Fruit fly (Drosophila melanogaster) whole organism, wandering third instar larva: ENCODE data around the gene mRpL23.
A peak's percentile ranks its signal among the peaks of the same experiment; 100 is the strongest.

Source experiments
- Abd-B ChIP-seq: fragments of >200 bp; optimal IDR thresholded peaks from 2 replicates; lab custom pipeline; 2017; ENCODE audit warnings: missing biosample characterization, missing genetic modification characterization
- CG32264 ChIP-seq: fragments of 200-800 bp; sonication (Bioruptor generic); optimal IDR thresholded peaks from 2 replicates; lab custom pipeline; 2016; ENCODE audit warnings: missing biosample characterization, missing genetic modification characterization
- CG9705 ChIP-seq: fragments of 200-800 bp; sonication (Bioruptor generic); optimal IDR thresholded peaks from 2 replicates; lab custom pipeline; 2018; ENCODE audit warnings: missing biosample characterization, mild to moderate bottlenecking, missing genetic modification characterization
- CrebA ChIP-seq: fragments of 200-800 bp; sonication (Bioruptor generic); optimal IDR thresholded peaks from 2 replicates; lab custom pipeline; 2016; ENCODE audit warnings: missing biosample characterization, mild to moderate bottlenecking, missing genetic modification characterization, borderline replicate concordance
- Dfd ChIP-seq: fragments of >200 bp; optimal IDR thresholded peaks from 2 replicates; lab custom pipeline; 2017; ENCODE audit warnings: missing biosample characterization, missing genetic modification characterization
- Dif ChIP-seq: fragments of 200-275, 200-300 bp; sonication (Bioruptor generic); optimal IDR thresholded peaks from 2 replicates; lab custom pipeline; 2018; ENCODE audit warnings: missing biosample characterization, missing genetic modification characterization; ENCODE audit not compliant: partially characterized antibody
- Hnf4 ChIP-seq: fragments of 200-800 bp; sonication (Bioruptor generic); optimal IDR thresholded peaks from 2 replicates; lab custom pipeline; 2016; ENCODE audit warnings: missing biosample characterization, mild to moderate bottlenecking, missing genetic modification characterization
- Jra ChIP-seq: sonication (Bioruptor generic); optimal IDR thresholded peaks from 2 replicates; lab custom pipeline; 2016; ENCODE audit warnings: missing biosample characterization, missing genetic modification characterization
- Mio ChIP-seq: sonication (Bioruptor generic); optimal IDR thresholded peaks from 2 replicates; lab custom pipeline; 2016; ENCODE audit warnings: missing biosample characterization, missing genetic modification characterization
- N ChIP-seq: fragments of >200 bp; optimal IDR thresholded peaks from 2 replicates; lab custom pipeline; 2018; ENCODE audit warnings: missing biosample characterization, missing external identifiers, missing genetic modification characterization
- Sp1 ChIP-seq: fragments of 200-800 bp; sonication (Bioruptor generic); optimal IDR thresholded peaks from 3 replicates; lab custom pipeline; 2019; ENCODE audit warnings: missing biosample characterization, mild to moderate bottlenecking, missing genetic modification characterization, moderate library complexity
- br ChIP-seq: fragments of 200-800 bp; sonication (Bioruptor generic); optimal IDR thresholded peaks from 2 replicates; lab custom pipeline; 2016; ENCODE audit warnings: missing biosample characterization, missing genetic modification characterization
- brk ChIP-seq: fragments of 200-800 bp; sonication (Bioruptor generic); optimal IDR thresholded peaks from 2 replicates; lab custom pipeline; 2016; ENCODE audit warnings: missing biosample characterization, mild to moderate bottlenecking, missing genetic modification characterization
- dl ChIP-seq, 2 experiments: fragments of 175-275, 200-275 bp in 1 of 2; fragments of 200-275 bp in 1 of 2; sonication (Bioruptor generic); optimal IDR thresholded peaks; lab custom pipeline; 2018; ENCODE audit warnings: mild to moderate bottlenecking in 2 of 2, missing biosample characterization in 2 of 2, missing genetic modification characterization in 2 of 2, moderate library complexity in 2 of 2; ENCODE audit not compliant: partially characterized antibody in 2 of 2, insufficient read depth in 1 of 2
- dmrt93B ChIP-seq: fragments of 200-800 bp; sonication (Bioruptor generic); optimal IDR thresholded peaks from 2 replicates; lab custom pipeline; 2018; ENCODE audit warnings: missing biosample characterization, mild to moderate bottlenecking, missing genetic modification characterization
- dsf ChIP-seq: sonication (Bioruptor generic); optimal IDR thresholded peaks from 2 replicates; lab custom pipeline; 2016; ENCODE audit warnings: missing biosample characterization, missing genetic modification characterization, borderline replicate concordance
- ey ChIP-seq: fragments of 200-800 bp; sonication (Bioruptor generic); optimal IDR thresholded peaks from 2 replicates; lab custom pipeline; 2016; ENCODE audit warnings: missing biosample characterization, missing genetic modification characterization
- foxo ChIP-seq, 2 experiments: fragments of 200-800 bp; sonication (Bioruptor generic); optimal IDR thresholded peaks; 2 replicates in 1 of 2; 3 replicates in 1 of 2; lab custom pipeline; 2016 to 2017; ENCODE audit warnings: missing biosample characterization in 2 of 2, missing genetic modification characterization in 2 of 2
- fru ChIP-seq: fragments of 200-800 bp; sonication (Bioruptor generic); optimal IDR thresholded peaks from 3 replicates; lab custom pipeline; 2016; ENCODE audit warnings: missing biosample characterization, mild to moderate bottlenecking, missing genetic modification characterization
- h ChIP-seq: fragments of 200-800 bp; sonication (Bioruptor generic); optimal IDR thresholded peaks from 3 replicates; lab custom pipeline; 2016; ENCODE audit warnings: missing biosample characterization, mild to moderate bottlenecking, missing genetic modification characterization
- jim ChIP-seq: fragments of 175-275, 200-325 bp; sonication (Bioruptor generic); optimal IDR thresholded peaks from 2 replicates; lab custom pipeline; 2016; ENCODE audit warnings: missing biosample characterization, mild to moderate bottlenecking, missing genetic modification characterization
- lola ChIP-seq: fragments of >200 bp; optimal IDR thresholded peaks from 2 replicates; lab custom pipeline; 2017; ENCODE audit warnings: missing biosample characterization, missing genetic modification characterization
- psq ChIP-seq: fragments of 200-800 bp; sonication (Bioruptor generic); optimal IDR thresholded peaks from 3 replicates; lab custom pipeline; 2017; ENCODE audit warnings: missing biosample characterization, mild to moderate bottlenecking, missing genetic modification characterization, moderate library complexity
- sage ChIP-seq: fragments of 200-800 bp; sonication (Bioruptor generic); optimal IDR thresholded peaks from 2 replicates; lab custom pipeline; 2016; ENCODE audit warnings: missing biosample characterization, mild to moderate bottlenecking, missing genetic modification characterization
- sv ChIP-seq: fragments of 200-800 bp; sonication (Bioruptor generic); optimal IDR thresholded peaks from 3 replicates; lab custom pipeline; 2016; ENCODE audit warnings: missing biosample characterization, missing genetic modification characterization
- tai ChIP-seq: sonication (Bioruptor generic); optimal IDR thresholded peaks from 2 replicates; lab custom pipeline; 2016; ENCODE audit warnings: missing biosample characterization, missing genetic modification characterization
- usp ChIP-seq: fragments of >200 bp; optimal IDR thresholded peaks from 2 replicates; lab custom pipeline; 2017; ENCODE audit warnings: missing biosample characterization, missing genetic modification characterization
- woc ChIP-seq: sonication (Bioruptor generic); optimal IDR thresholded peaks from 2 replicates; lab custom pipeline; 2016; ENCODE audit warnings: missing biosample characterization, mild to moderate bottlenecking, missing genetic modification characterization

Gene mRpL23

DNA sequence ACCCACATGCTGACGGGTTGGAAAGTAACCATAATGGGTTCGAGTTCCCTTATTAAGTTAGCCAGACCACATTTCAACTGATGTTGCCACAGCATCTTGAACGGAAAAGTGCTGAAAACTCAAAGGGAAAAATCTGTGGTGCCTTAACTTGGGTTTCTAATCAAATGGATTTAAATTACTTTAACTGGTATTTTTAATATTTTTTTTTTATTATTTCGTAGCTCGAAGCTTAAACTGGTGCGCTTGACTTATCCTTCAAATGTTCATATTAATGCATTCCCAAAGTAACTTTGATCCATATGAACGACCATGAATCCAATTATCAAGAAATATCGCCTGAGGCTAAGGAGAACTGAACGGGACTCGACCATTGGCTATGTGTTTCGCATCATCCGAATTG lies 13.2 kb downstream of the mRpL23 start, which contains the start of gene CG13801:
CG13801 (plus strand) TSS at position 301 of the 400 bp plus-strand sequence.
- no peak for TF ChIP-seq brk (GFP tag; lab: Kevin White, UChicago)
- TF ChIP-seq ey (GFP tag; lab: Kevin White, UChicago), result no peak
- no peak for TF ChIP-seq h (GFP tag; lab: Kevin White, UChicago)
- TF ChIP-seq CG9705, result no peak
- no peak for TF ChIP-seq Abd-B (GFP tag; lab: Kevin White, UChicago)
- TF ChIP-seq dl (GFP tag; optimal IDR thresholded peaks at IDR 0.05; lab: Kevin White, UChicago; ENCODE audit: insufficient read depth in 1 of 2, partially characterized antibody in 2 of 2), result no peak
- no peak for TF ChIP-seq lola (GFP tag; lab: Kevin White, UChicago)
- TF ChIP-seq CrebA, result no peak
- TF ChIP-seq Dif, result no peak
- no peak for TF ChIP-seq psq
- no peak for TF ChIP-seq N (GFP tag; lab: Kevin White, UChicago)

DNA sequence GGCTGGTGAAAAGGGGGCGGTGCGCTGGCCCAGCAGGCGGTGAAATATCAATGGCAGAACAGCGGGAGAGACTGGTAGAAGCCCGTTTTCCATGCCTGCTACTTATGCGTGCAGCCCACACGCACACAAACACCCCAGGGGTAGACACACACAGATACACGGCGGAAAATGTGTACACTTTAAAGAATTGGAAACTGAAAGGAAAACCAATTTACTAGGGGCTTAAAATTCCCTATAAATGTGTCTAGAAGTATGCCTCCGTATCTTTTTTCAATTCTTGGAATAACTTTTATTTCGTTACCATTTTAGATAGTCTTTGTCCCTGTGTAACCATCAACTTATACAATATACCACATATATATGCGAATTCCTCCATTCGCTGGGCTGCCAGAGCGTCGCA lies 41.3 kb downstream of the mRpL23 start:
- TF ChIP-seq jim (GFP tag; lab: Kevin White, UChicago) (no peak), fru (no peak), Abd-B (GFP tag; lab: Kevin White, UChicago) (no peak), N (GFP tag; lab: Kevin White, UChicago) (no peak), tai (GFP tag; lab: Kevin White, UChicago) (no peak), woc (GFP tag; lab: Kevin White, UChicago) (no peak), CG32264 (GFP tag; lab: Kevin White, UChicago) (no peak), Sp1 (GFP tag; lab: Kevin White, UChicago) (no peak), lola (GFP tag; lab: Kevin White, UChicago) (no peak), Hnf4 (no peak), sage (no peak), Jra (GFP tag; lab: Kevin White, UChicago) (no peak), Mio (GFP tag; lab: Kevin White, UChicago) (no peak), br (GFP tag; lab: Kevin White, UChicago) (no peak), dsf (GFP tag; lab: Kevin White, UChicago) (no peak), ey (GFP tag; lab: Kevin White, UChicago) (no peak), brk (GFP tag; lab: Kevin White, UChicago) (no peak), dmrt93B (GFP tag; lab: Kevin White, UChicago) (no peak), sv (GFP tag; lab: Kevin White, UChicago) (no peak)

DNA sequence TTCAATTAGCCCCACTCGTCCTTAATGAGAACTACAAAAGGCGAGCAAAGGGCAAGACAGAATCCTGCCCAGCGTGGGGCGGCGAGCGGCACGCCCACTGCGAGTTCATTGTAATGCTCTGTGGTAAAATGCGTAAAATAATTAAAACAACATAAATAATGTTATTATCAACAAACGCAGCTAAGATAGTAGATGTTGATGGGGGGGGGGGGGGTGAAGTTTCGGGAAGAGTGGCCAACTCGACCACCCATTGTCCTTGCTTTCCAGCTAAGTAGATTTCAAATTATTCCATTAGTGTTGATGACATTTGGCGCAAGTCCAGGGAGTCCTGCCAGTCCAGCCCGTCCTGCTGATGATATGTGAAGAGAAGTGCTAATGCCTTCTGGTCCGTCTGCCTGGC lies 44.7 kb downstream of the mRpL23 start:
- TF ChIP-seq Dfd (GFP tag; lab: Kevin White, UChicago), result peak; percentile 92
- no peak for TF ChIP-seq sage
- TF ChIP-seq, all 38 proteins: peak for 1

DNA sequence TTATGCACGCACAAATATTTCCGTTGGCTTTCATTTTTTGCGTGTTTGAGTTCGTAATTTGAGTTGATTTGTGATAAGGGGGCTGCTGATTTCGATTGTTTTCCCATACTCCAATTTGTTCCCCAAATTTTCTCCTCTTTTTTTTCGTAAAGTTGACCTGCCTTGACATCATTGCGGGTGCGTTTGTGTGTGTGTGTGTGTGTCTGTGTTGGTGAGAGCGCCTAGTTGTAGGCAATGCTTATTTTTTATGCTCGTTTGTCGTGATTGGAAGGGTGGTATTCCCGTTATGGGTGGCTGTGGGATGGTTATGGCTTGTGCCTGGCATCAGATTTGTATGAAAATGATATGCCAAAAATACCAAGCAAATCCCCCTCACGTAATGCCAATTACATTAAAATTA lies 48.2 kb downstream of the mRpL23 start:
- TF ChIP-seq CrebA (no peak), ey (GFP tag; lab: Kevin White, UChicago) (no peak), fru (no peak), usp (GFP tag; lab: Kevin White, UChicago) (no peak), Abd-B (GFP tag; lab: Kevin White, UChicago) (no peak), foxo (GFP tag; optimal IDR thresholded peaks at IDR 0.05; lab: Kevin White, UChicago) (no peak), Dfd (GFP tag; lab: Kevin White, UChicago) (peak; percentile 90)
